Fruit fly (Drosophila melanogaster) whole organism, wandering third instar larva: ENCODE measurements around the gene CG32793.

Experiments used
- GATAd ChIP-seq: sonication (Bioruptor generic); optimal IDR thresholded peaks from 2 replicates; lab custom pipeline; 2016; ENCODE audit warnings: missing biosample characterization, missing genetic modification characterization
- Jra ChIP-seq: sonication (Bioruptor generic); optimal IDR thresholded peaks from 2 replicates; lab custom pipeline; 2016; ENCODE audit warnings: missing biosample characterization, missing genetic modification characterization
- Rel ChIP-seq, 2 experiments: fragments of 200-800 bp; sonication (Bioruptor generic) in 1 of 2; optimal IDR thresholded peaks; 2 replicates in 1 of 2; 3 replicates in 1 of 2; lab custom pipeline; 2016 to 2019; ENCODE audit warnings: mild to moderate bottlenecking in 2 of 2, missing biosample characterization in 2 of 2, missing genetic modification characterization in 2 of 2, moderate library complexity in 1 of 2
- Sp1 ChIP-seq: fragments of 200-800 bp; sonication (Bioruptor generic); optimal IDR thresholded peaks from 3 replicates; lab custom pipeline; 2019; ENCODE audit warnings: missing biosample characterization, mild to moderate bottlenecking, missing genetic modification characterization, moderate library complexity
- br ChIP-seq: fragments of 200-800 bp; sonication (Bioruptor generic); optimal IDR thresholded peaks from 2 replicates; lab custom pipeline; 2016; ENCODE audit warnings: missing biosample characterization, missing genetic modification characterization
- foxo ChIP-seq, 2 experiments: fragments of 200-800 bp; sonication (Bioruptor generic); optimal IDR thresholded peaks; 2 replicates in 1 of 2; 3 replicates in 1 of 2; lab custom pipeline; 2016 to 2017; ENCODE audit warnings: missing biosample characterization in 2 of 2, missing genetic modification characterization in 2 of 2
- h ChIP-seq: fragments of 200-800 bp; sonication (Bioruptor generic); optimal IDR thresholded peaks from 3 replicates; lab custom pipeline; 2016; ENCODE audit warnings: missing biosample characterization, mild to moderate bottlenecking, missing genetic modification characterization
- jim ChIP-seq: fragments of 175-275, 200-325 bp; sonication (Bioruptor generic); optimal IDR thresholded peaks from 2 replicates; lab custom pipeline; 2016; ENCODE audit warnings: missing biosample characterization, mild to moderate bottlenecking, missing genetic modification characterization
- pan ChIP-seq: fragments of >200 bp; optimal IDR thresholded peaks from 2 replicates; lab custom pipeline; 2017
- psq ChIP-seq: fragments of 200-800 bp; sonication (Bioruptor generic); optimal IDR thresholded peaks from 3 replicates; lab custom pipeline; 2017; ENCODE audit warnings: missing biosample characterization, mild to moderate bottlenecking, missing genetic modification characterization, moderate library complexity

DNA sequence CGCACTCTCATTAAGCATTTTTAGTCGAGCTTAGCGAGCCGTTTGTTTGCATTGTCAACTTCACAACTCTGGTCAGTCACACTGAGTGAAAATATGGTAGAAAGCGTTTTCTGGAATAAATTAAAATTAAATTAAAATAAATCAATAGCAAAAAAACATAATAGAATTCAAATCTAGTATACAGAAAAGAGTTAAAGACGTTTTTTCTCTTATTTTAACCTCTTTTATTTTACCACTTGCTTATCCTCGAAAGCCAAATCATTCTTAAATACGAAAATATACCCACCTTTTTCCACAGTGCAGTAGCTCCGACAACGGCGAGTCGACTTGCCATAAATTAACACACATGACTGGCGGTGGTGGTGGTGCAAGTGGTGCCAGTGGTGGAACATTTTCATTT, 22.0 kb downstream of the CG32793 start:
- peak; percentile 29 for TF ChIP-seq h (GFP tag; lab: Kevin White, UChicago)
- TF ChIP-seq br (GFP tag; lab: Kevin White, UChicago), result no peak
- TF ChIP-seq GATAd (GFP tag; lab: Kevin White, UChicago), result no peak
- no peak for TF ChIP-seq jim (GFP tag; lab: Kevin White, UChicago)
- TF ChIP-seq foxo (GFP tag; optimal IDR thresholded peaks at IDR 0.05; lab: Kevin White, UChicago), result peak in 1 of 2 experiments; percentile 48
- no peak for TF ChIP-seq Jra (GFP tag; lab: Kevin White, UChicago)
- no peak for TF ChIP-seq pan (lab: Kevin White, UChicago)
- TF ChIP-seq Sp1 (GFP tag; lab: Kevin White, UChicago), result peak; percentile 19
- no peak for TF ChIP-seq Rel (GFP tag; optimal IDR thresholded peaks at IDR 0.05; lab: Kevin White, UChicago)
- no peak for TF ChIP-seq Rel (tag; optimal IDR thresholded peaks at IDR 0.05; lab: Kevin White, UChicago)
- peak; percentile 30 for TF ChIP-seq psq (GFP tag; lab: Kevin White, UChicago)
